Worm (Caenorhabditis elegans): ENCODE results near the gene nstp-1.
A peak's percentile ranks its signal among the peaks of the same experiment; 100 is the strongest.

Gene nstp-1

ce11 chrIV:8949078-8950039 lies 35.3 kb upstream of the nstp-1 start (continued):
- TF ChIP-seq nfyb-1 (GFP tag; IDR thresholded peaks at IDR 0.05) (no peak), efl-1 (GFP tag; optimal IDR thresholded peaks at IDR 0.05) (no peak), pbrm-1 (GFP tag; IDR thresholded peaks at IDR 0.05) (no peak), dox-1 (GFP tag; IDR thresholded peaks at IDR 0.05) (no peak), madf-6 (GFP tag; IDR thresholded peaks at IDR 0.05) (no peak), mcd-1 (GFP tag; IDR thresholded peaks at IDR 0.05) (no peak; the same call in 1 of the 2 replicates), ztf-26 (tag; optimal IDR thresholded peaks at IDR 0.05) (peak; percentile 86), ztf-3 (GFP tag; optimal IDR thresholded peaks at IDR 0.05) (no peak), let-526 (GFP tag; IDR thresholded peaks at IDR 0.05) (no peak; the same call in 1 of the 2 replicates), lin-40 (tag; optimal IDR thresholded peaks at IDR 0.05) (peak; percentile 94)

- TF ChIP-seq sdz-38 (tag; optimal IDR thresholded peaks at IDR 0.05) (no peak), aptf-3 (GFP tag; IDR thresholded peaks at IDR 0.05) (no peak), let-607 (tag; optimal IDR thresholded peaks at IDR 0.05) (peak; percentile 63 to 85), cebp-1 (GFP tag; IDR thresholded peaks at IDR 0.05) (no peak), cebp-1 (tag; optimal IDR thresholded peaks at IDR 0.05) (peak; percentile 8), nhr-80 (tag; optimal IDR thresholded peaks at IDR 0.05) (peak; percentile 66)
Observed at ce11 chrIV:8951953-8952567, 32.6 kb upstream of the nstp-1 start.

DNA sequence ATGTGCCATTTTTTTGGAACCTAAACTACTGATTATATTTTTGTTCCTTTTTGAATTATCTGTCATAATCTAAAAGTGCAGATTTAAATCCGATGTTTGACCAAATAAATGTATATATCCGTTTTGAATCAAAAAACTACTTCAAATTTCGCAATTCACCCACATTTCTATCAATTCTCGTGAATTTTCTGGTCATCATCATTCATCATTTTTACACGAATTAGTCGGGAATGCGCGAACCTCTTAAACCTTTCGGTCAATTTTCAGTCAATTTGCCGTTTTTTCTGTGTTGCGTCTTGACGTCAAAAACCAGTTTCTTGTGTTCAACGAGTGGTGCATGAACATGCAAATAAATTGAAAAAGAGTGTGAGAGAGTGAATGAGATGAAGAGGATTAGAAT lies 30.5 kb upstream of the nstp-1 start:
- no peak for TF ChIP-seq F57A8.1 (GFP tag; optimal IDR thresholded peaks at IDR 0.05)
- TF ChIP-seq ztf-3 (GFP tag; optimal IDR thresholded peaks at IDR 0.05), result no peak
- no peak for TF ChIP-seq mcd-1 (GFP tag; IDR thresholded peaks at IDR 0.05)
- peak; percentile 14 for TF ChIP-seq lin-40 (tag; optimal IDR thresholded peaks at IDR 0.05)
- TF ChIP-seq K11D2.4 (GFP tag; IDR thresholded peaks at IDR 0.05), result no peak
- TF ChIP-seq cebp-1 (GFP tag; IDR thresholded peaks at IDR 0.05), result no peak
- TF ChIP-seq cebp-1 (tag; optimal IDR thresholded peaks at IDR 0.05), result peak; percentile 74

DNA sequence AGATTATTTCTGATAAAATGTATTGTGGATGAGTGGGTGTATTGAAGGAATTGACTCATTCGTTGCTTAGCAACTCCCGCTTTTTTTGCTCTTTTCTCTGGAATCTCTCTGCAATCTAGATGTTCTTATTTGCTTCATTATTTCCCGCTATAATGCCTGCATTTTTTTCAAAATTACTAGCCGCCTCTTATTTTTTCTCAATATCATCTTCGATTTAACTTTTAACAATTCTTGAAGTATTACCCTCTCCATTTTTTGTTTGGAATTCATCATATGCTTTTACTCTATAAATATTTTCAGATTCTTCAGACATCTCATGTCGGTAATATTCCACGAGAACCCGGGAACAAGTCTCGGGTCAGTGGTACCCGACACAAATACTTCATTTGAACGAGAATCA lies 28.5 kb upstream of the nstp-1 start, which contains the start of gene tpra-1:
TSS of gene tpra-1 (plus strand) at position 301 of the 400 bp plus-strand sequence.
- TF ChIP-seq ceh-27 (GFP tag; optimal IDR thresholded peaks at IDR 0.05) (no peak), unc-130 (GFP tag; optimal IDR thresholded peaks at IDR 0.05) (no peak), F49E8.2 (tag; optimal IDR thresholded peaks at IDR 0.05; ENCODE audit: insufficient read depth) (no peak), Y56A3A.18 (GFP tag; IDR thresholded peaks at IDR 0.05) (no peak), bed-2 (GFP tag; IDR thresholded peaks at IDR 0.05) (no peak), egl-18 (GFP tag; IDR thresholded peaks at IDR 0.05) (no peak), rec-8 (tag; optimal IDR thresholded peaks at IDR 0.05) (no peak), lin-40 (tag; optimal IDR thresholded peaks at IDR 0.05) (no peak), pha-4 (tag; optimal IDR thresholded peaks at IDR 0.05) (no peak), ceh-40 (GFP tag; IDR thresholded peaks at IDR 0.05) (no peak), ceh-91 (GFP tag; IDR thresholded peaks at IDR 0.05) (no peak), let-526 (GFP tag; IDR thresholded peaks at IDR 0.05) (no peak), F37B4.10 (GFP tag; IDR thresholded peaks at IDR 0.05) (no peak), C06A6.2 (GFP tag; conservative IDR thresholded peaks at IDR 0.05) (no peak)

All from whole organism, young adult.